Worm (Caenorhabditis elegans): Measurements from ENCODE around the gene Y54G11A.2.

Y54G11A.2 gene

DNA sequence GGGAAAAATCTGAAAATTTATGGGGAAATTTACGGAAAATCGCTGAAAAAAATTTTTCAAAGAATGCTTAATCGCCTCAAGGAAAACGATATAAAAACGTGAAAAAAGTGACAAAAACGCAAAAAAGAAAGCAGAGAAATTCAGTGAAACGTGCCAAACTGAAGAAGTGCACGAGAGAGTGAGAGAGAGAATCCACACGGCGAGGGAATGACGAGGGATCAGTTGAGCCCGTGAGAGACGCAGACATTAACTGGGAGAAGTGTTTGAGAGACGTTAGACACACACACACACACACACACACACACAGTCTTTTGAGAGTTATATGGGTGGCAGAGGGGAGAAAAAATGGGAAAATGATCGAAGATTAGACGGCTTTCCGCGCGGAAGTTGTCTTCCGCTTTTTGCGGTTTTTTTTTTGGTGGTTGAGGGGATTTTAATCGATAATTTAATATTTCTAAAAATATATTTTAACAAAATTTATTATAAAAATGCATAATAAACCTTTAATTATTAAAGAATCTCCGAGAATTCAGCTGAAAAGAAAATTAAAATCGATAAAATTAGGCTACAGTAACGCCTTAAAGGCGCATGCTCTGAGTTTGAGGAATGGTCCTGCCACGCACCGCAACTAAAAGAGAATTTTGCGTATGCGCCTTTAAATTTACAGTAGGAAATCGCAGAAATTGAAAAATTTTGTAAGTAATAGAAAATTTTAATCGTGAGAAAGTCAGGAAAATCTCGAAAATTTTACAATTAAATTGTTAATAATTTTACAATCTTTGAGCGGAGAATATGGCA, 7.5 kb upstream of the Y54G11A.2 start (continued):
- TF ChIP-seq egl-13 (tag; optimal IDR thresholded peaks at IDR 0.05) (no peak), nhr-20 (tag; optimal IDR thresholded peaks at IDR 0.05) (peak; percentile 53), lin-35 (GFP tag; optimal IDR thresholded peaks at IDR 0.05) (peak; percentile 72), ama-1 (optimal IDR thresholded peaks at IDR 0.05) (no peak), hlh-4 (tag; optimal IDR thresholded peaks at IDR 0.05) (no peak), nhr-90 (tag; optimal IDR thresholded peaks at IDR 0.05; ENCODE audit: poor library complexity) (no peak), zag-1 (tag; optimal IDR thresholded peaks at IDR 0.05) (no peak), unc-130 (tag; optimal IDR thresholded peaks at IDR 0.05) (no peak), nhr-237 (tag; optimal IDR thresholded peaks at IDR 0.05) (peak; percentile 29), fkh-10 (GFP tag; optimal IDR thresholded peaks at IDR 0.05) (peak; percentile 23), elt-2 (tag; optimal IDR thresholded peaks at IDR 0.05) (no peak), unc-30 (tag; optimal IDR thresholded peaks at IDR 0.05) (no peak), efl-3 (GFP tag; optimal IDR thresholded peaks at IDR 0.05) (no peak), nhr-28 (tag; optimal IDR thresholded peaks at IDR 0.05) (no peak), ceh-82 (tag; optimal IDR thresholded peaks at IDR 0.05) (peak in 2 of 3 experiments; percentile 69 to 81), nhr-47 (tag; optimal IDR thresholded peaks at IDR 0.05) (peak; percentile 68), egl-27 (tag; optimal IDR thresholded peaks at IDR 0.05) (no peak), dpl-1 (GFP tag; optimal IDR thresholded peaks at IDR 0.05) (peak; percentile 60 to 69 (median 63)), alr-1 (tag; optimal IDR thresholded peaks at IDR 0.05; ENCODE audit: borderline replicate concordance) (no peak), irx-1 (tag; optimal IDR thresholded peaks at IDR 0.05) (no peak), grh-1 (GFP tag; IDR thresholded peaks at IDR 0.05) (no peak), C16A3.4 (tag; optimal IDR thresholded peaks at IDR 0.05) (peak; percentile 20), Y116A8C.19 (tag; optimal IDR thresholded peaks at IDR 0.05; ENCODE audit: borderline replicate concordance) (no peak), nhr-11 (tag; optimal IDR thresholded peaks at IDR 0.05) (no peak), nhr-84 (tag; optimal IDR thresholded peaks at IDR 0.05) (no peak), ceh-90 (tag; optimal IDR thresholded peaks at IDR 0.05) (no peak), ces-1 (GFP tag; optimal IDR thresholded peaks at IDR 0.05) (no peak), ztf-11 (tag; optimal IDR thresholded peaks at IDR 0.05) (no peak), nhr-71 (tag; optimal IDR thresholded peaks at IDR 0.05) (peak; percentile 80), tbx-2 (tag; optimal IDR thresholded peaks at IDR 0.05) (peak; percentile 53), nhr-76 (tag; optimal IDR thresholded peaks at IDR 0.05) (no peak), ceh-8 (GFP tag; optimal IDR thresholded peaks at IDR 0.05) (no peak), C34B4.2 (tag; optimal IDR thresholded peaks at IDR 0.05) (no peak), lin-13 (GFP tag; optimal IDR thresholded peaks at IDR 0.05) (peak; percentile 7), mab-9 (GFP tag; IDR thresholded peaks at IDR 0.05) (no peak), vab-15 (tag; optimal IDR thresholded peaks at IDR 0.05) (no peak), hlh-17 (GFP tag; optimal IDR thresholded peaks at IDR 0.05; ENCODE audit: borderline replicate concordance) (no peak), mef-2 (tag; optimal IDR thresholded peaks at IDR 0.05) (no peak), fos-1 (tag; optimal IDR thresholded peaks at IDR 0.05) (peak; percentile 53), C04F5.9 (tag; optimal IDR thresholded peaks at IDR 0.05) (no peak), xbp-1 (tag; optimal IDR thresholded peaks at IDR 0.05) (peak; percentile 27), nhr-19 (GFP tag; conservative IDR thresholded peaks at IDR 0.05) (peak; percentile 29; the same call in 1 of the 2 replicates), pqm-1 (tag; optimal IDR thresholded peaks at IDR 0.05) (no peak), snpc-4 (tag; optimal IDR thresholded peaks at IDR 0.05) (peak; percentile 50), F16B12.6 (tag; optimal IDR thresholded peaks at IDR 0.05) (peak; percentile 41), fkh-8 (tag; optimal IDR thresholded peaks at IDR 0.05) (peak; percentile 58), aly-2 (tag; optimal IDR thresholded peaks at IDR 0.05) (no peak), lin-15B (tag; optimal IDR thresholded peaks at IDR 0.05) (no peak), ceh-63 (GFP tag; optimal IDR thresholded peaks at IDR 0.05) (no peak), aha-1 (tag; optimal IDR thresholded peaks at IDR 0.05) (peak; percentile 53), snu-23 (GFP tag; optimal IDR thresholded peaks at IDR 0.05) (peak; percentile 76)
